Fruit fly (Drosophila melanogaster) whole organism, pupa: Measurements from ENCODE around the gene REG.
"Not testable (repeated sequence)": the region's sequence is repeated elsewhere in the genome, so short reads cannot be mapped to it uniquely, and the experiment has no call there.

ENCODE experiments used
- CG10348 ChIP-seq: fragments of 200-800 bp; sonication (Bioruptor generic); IDR thresholded peaks from 2 replicates; pipeline ENCODE4 v1.3.6; 2022; ENCODE audit warnings: missing biosample characterization, missing genetic modification characterization
- CG12605 ChIP-seq: fragments of 200-800 bp; sonication (Bioruptor generic); IDR thresholded peaks from 2 replicates; pipeline ENCODE4 v1.3.6; 2022; ENCODE audit warnings: missing biosample characterization, missing genetic modification characterization
- CG13204 ChIP-seq: fragments of 200-800 bp; sonication (Bioruptor generic); optimal IDR thresholded peaks from 2 replicates; lab custom pipeline; 2018; ENCODE audit warnings: missing biosample characterization, mild to moderate bottlenecking, missing genetic modification characterization, moderate library complexity
- CG14655 ChIP-seq: fragments of 200-800 bp; sonication (Bioruptor generic); optimal IDR thresholded peaks from 3 replicates; lab custom pipeline; 2017; ENCODE audit warnings: mild to moderate bottlenecking, missing biosample characterization, missing genetic modification reagents, missing genetic modification characterization
- CG15710 ChIP-seq: fragments of 200-800 bp; sonication (Bioruptor generic); optimal IDR thresholded peaks from 2 replicates; lab custom pipeline; 2018; ENCODE audit warnings: missing biosample characterization, mild to moderate bottlenecking, missing genetic modification characterization, moderate library complexity
- CG17806 ChIP-seq: fragments of 200-800 bp; sonication (Bioruptor generic); optimal IDR thresholded peaks from 2 replicates; lab custom pipeline; 2018; ENCODE audit warnings: missing biosample characterization, mild to moderate bottlenecking, missing genetic modification characterization, moderate library complexity
- CG32121 ChIP-seq: fragments of 200-800 bp; sonication (Bioruptor generic); IDR thresholded peaks from 2 replicates; pipeline ENCODE4 v1.3.6; 2022; ENCODE audit warnings: missing biosample characterization, missing genetic modification characterization
- CG34367 ChIP-seq: fragments of 200-800 bp; sonication (Bioruptor generic); optimal IDR thresholded peaks from 2 replicates; lab custom pipeline; 2018; ENCODE audit warnings: missing biosample characterization, mild to moderate bottlenecking, missing genetic modification characterization
- CG4496 ChIP-seq: fragments of 200-800 bp; sonication (Bioruptor generic); IDR thresholded peaks from 3 replicates; pipeline ENCODE4 v1.3.6; 2022; ENCODE audit warnings: missing biosample characterization, missing genetic modification characterization
- CG8159 ChIP-seq: fragments of 200-800 bp; sonication (Bioruptor generic); optimal IDR thresholded peaks from 3 replicates; lab custom pipeline; 2018; ENCODE audit warnings: missing biosample characterization, mild to moderate bottlenecking, missing genetic modification characterization, moderate library complexity
- CG9948 ChIP-seq: fragments of 200-800 bp; sonication (Bioruptor generic); optimal IDR thresholded peaks from 2 replicates; lab custom pipeline; 2018; ENCODE audit warnings: missing biosample characterization, mild to moderate bottlenecking, missing genetic modification characterization, moderate library complexity
- EcR ChIP-seq: fragments of 200-800 bp; sonication (Bioruptor generic); optimal IDR thresholded peaks from 3 replicates; lab custom pipeline; 2019; ENCODE audit warnings: missing biosample characterization, missing genetic modification characterization, mild to moderate bottlenecking, moderate library complexity, missing genetic modification reagents
- Pif1A ChIP-seq: fragments of 200-800 bp; sonication (Bioruptor generic); optimal IDR thresholded peaks from 3 replicates; lab custom pipeline; 2016; ENCODE audit warnings: missing biosample characterization, missing genetic modification characterization
- Pif1B ChIP-seq: fragments of 200-800 bp; sonication (Bioruptor generic); optimal IDR thresholded peaks from 3 replicates; lab custom pipeline; 2016; ENCODE audit warnings: missing biosample characterization, missing genetic modification characterization
- Snoo ChIP-seq: fragments of 200-800 bp; sonication (Bioruptor generic); optimal IDR thresholded peaks from 3 replicates; lab custom pipeline; 2017; ENCODE audit warnings: missing biosample characterization, mild to moderate bottlenecking, missing genetic modification characterization, inconsistent platforms
- fd96Ca ChIP-seq: fragments of 200-800 bp; sonication (Bioruptor generic); IDR thresholded peaks from 3 replicates; pipeline ENCODE4 v1.3.6; 2022; ENCODE audit warnings: missing biosample characterization, missing genetic modification characterization
- gl ChIP-seq: fragments of 200-800 bp; sonication (Bioruptor generic); optimal IDR thresholded peaks from 2 replicates; lab custom pipeline; 2018; ENCODE audit warnings: missing biosample characterization, mild to moderate bottlenecking, missing genetic modification characterization
- rn ChIP-seq: fragments of 200-800 bp; sonication (Bioruptor generic); IDR thresholded peaks from 2 replicates; pipeline ENCODE4 v1.3.6; 2022; ENCODE audit warnings: missing biosample characterization, missing genetic modification characterization

The REG gene

dm6 chrX:13212138-13212481 is at the start of gene REG:
TSS of gene REG (plus strand) at chrX:13212325.
- TF ChIP-seq CG34367 (tag; lab: Kevin White, UChicago) (no peak), CG8159 (tag; lab: Kevin White, UChicago) (no peak)

- TF ChIP-seq EcR (GFP tag; lab: Kevin White, UChicago): no peak
Measured at dm6 chrX:13172865-13173264, 39.3 kb upstream of the REG start.

dm6 chrX:13177720-13178119 is 34.4 kb upstream of the REG start, which contains the start of gene CG32640:
TSS of gene CG32640 (plus strand) at chrX:13178005.
- TF ChIP-seq CG12605 (GFP tag; lab: Robert Waterston, UW) (0 out of 2 replicates have a peak, but pooled peaks have one; percentile 10), CG4496 (GFP tag; lab: Robert Waterston, UW) (peak; percentile 46; the same call in 1 of the 3 replicates)
- TF ChIP-seq, all 21 proteins: peak for 2; not testable (repeated sequence) for 19

dm6 chrX:13184178-13184577 is 27.9 kb upstream of the REG start, which contains the start of gene CG32641:
TSS of gene CG32641 (plus strand) at chrX:13184478.
- not testable (repeated sequence) for TF ChIP-seq CG9948 (tag; lab: Kevin White, UChicago); fd96Ca; Snoo (tag; lab: Kevin White, UChicago)

- TF ChIP-seq rn (GFP tag; lab: Robert Waterston, UW) (no peak), EcR (GFP tag; lab: Kevin White, UChicago) (no peak), CG32121 (peak; percentile 17; the same call in 1 of the 2 replicates), CG12605 (GFP tag; lab: Robert Waterston, UW) (peak; percentile 67)
Measured at dm6 chrX:13189032-13189431, 23.1 kb upstream of the REG start, which contains the start of gene Lgr4. TSS of gene Lgr4 (minus strand) at chrX:13189164.

dm6 chrX:13191783-13192182 is 20.3 kb upstream of the REG start, which contains the start of gene CG12723:
TSS of gene CG12723 (minus strand) at chrX:13191883.
- TF ChIP-seq CG8159 (tag; lab: Kevin White, UChicago) (no peak), CG13204 (GFP tag; lab: Kevin White, UChicago) (no peak), fd96Ca (no peak), CG14655 (GFP tag; lab: Kevin White, UChicago) (no peak), CG10348 (GFP tag; lab: Robert Waterston, UW) (no peak), gl (tag; lab: Kevin White, UChicago) (no peak), CG4496 (GFP tag; lab: Robert Waterston, UW) (no peak), CG12605 (GFP tag; lab: Robert Waterston, UW) (no peak), Pif1B (GFP tag; lab: Kevin White, UChicago) (no peak), Snoo (tag; lab: Kevin White, UChicago) (no peak), CG15710 (tag; lab: Kevin White, UChicago) (no peak)

dm6 chrX:13192239-13192638 is 19.9 kb upstream of the REG start:
- TF ChIP-seq fd96Ca (no peak), CG32121 (no peak)

- TF ChIP-seq CG32121 (no peak), CG4496 (GFP tag; lab: Robert Waterston, UW) (no peak), rn (GFP tag; lab: Robert Waterston, UW) (no peak), CG17806 (tag; lab: Kevin White, UChicago) (no peak), Pif1B (GFP tag; lab: Kevin White, UChicago) (no peak), Pif1A (GFP tag; lab: Kevin White, UChicago) (no peak)
Measured at dm6 chrX:13194249-13194648, 17.9 kb upstream of the REG start, which contains the start of gene Coq5. TSS of gene Coq5 (minus strand) at chrX:13194551.

dm6 chrX:13202162-13202561 is 10.0 kb upstream of the REG start, which contains the start of gene CG44437:
TSS of gene CG44437 (minus strand) at chrX:13202262.
- TF ChIP-seq CG12605 (GFP tag; lab: Robert Waterston, UW) (no peak), CG4496 (GFP tag; lab: Robert Waterston, UW) (no peak), fd96Ca (no peak), CG13204 (GFP tag; lab: Kevin White, UChicago) (no peak)

dm6 chrX:13204718-13205117 is 7.4 kb upstream of the REG start:
- TF ChIP-seq Pif1A (GFP tag; lab: Kevin White, UChicago): no peak
- TF ChIP-seq CG15710 (tag; lab: Kevin White, UChicago): no peak
- TF ChIP-seq CG8159 (tag; lab: Kevin White, UChicago): no peak
- no peak for TF ChIP-seq CG13204 (GFP tag; lab: Kevin White, UChicago)
- no peak for TF ChIP-seq CG14655 (GFP tag; lab: Kevin White, UChicago)
